Worm (Caenorhabditis elegans) whole organism, young adult: Measurements from ENCODE around the gene T03G6.3.

Source experiments
- C06A6.2 ChIP-seq: fragments of 200-800 bp; sonication (Bioruptor generic); conservative IDR thresholded peaks from 2 replicates; pipeline ENCODE4 v1.3.6; 2022; ENCODE audit warnings: missing genetic modification characterization, missing compliant biosample characterization
- C17E4.6 ChIP-seq: fragments of 200-800 bp; sonication (Bioruptor generic); IDR thresholded peaks from 2 replicates; pipeline ENCODE4 v1.3.6; 2022; ENCODE audit warnings: missing genetic modification reagents, missing genetic modification characterization, missing compliant biosample characterization
- D2030.7 ChIP-seq: fragments of 200-800 bp; sonication (Bioruptor generic); IDR thresholded peaks from 2 replicates; pipeline ENCODE4 v1.3.6; 2022; ENCODE audit warnings: missing genetic modification reagents, missing genetic modification characterization, missing compliant biosample characterization
- F23B12.7 ChIP-seq: sonication (generic microtip); optimal IDR thresholded peaks from 2 replicates; lab custom pipeline; 2017; ENCODE audit warnings: missing genetic modification characterization, mild to moderate bottlenecking, missing compliant biosample characterization, antibody characterized with exemption, moderate library complexity; ENCODE audit not compliant: insufficient read depth
- F33H1.4 ChIP-seq: fragments of 200-800 bp; sonication (Bioruptor generic); IDR thresholded peaks from 2 replicates; pipeline ENCODE4 v1.3.6; 2022; ENCODE audit warnings: missing genetic modification reagents, missing genetic modification characterization, missing compliant biosample characterization
- F37B4.10 ChIP-seq: fragments of 200-800 bp; sonication (Bioruptor generic); IDR thresholded peaks from 2 replicates; pipeline ENCODE4 v1.3.6; 2022; ENCODE audit warnings: missing genetic modification characterization, missing compliant biosample characterization
- F55B11.4 ChIP-seq: sonication (generic microtip); optimal IDR thresholded peaks from 2 replicates; lab custom pipeline; 2016; ENCODE audit warnings: missing compliant biosample characterization, missing genetic modification characterization, borderline replicate concordance; ENCODE audit not compliant: insufficient read depth
- akir-1 ChIP-seq: fragments of 200-800 bp; sonication (Bioruptor generic); optimal IDR thresholded peaks from 2 replicates; lab custom pipeline; 2018; ENCODE audit warnings: mild to moderate bottlenecking, missing genetic modification characterization, moderate library complexity, missing compliant biosample characterization
- aptf-2 ChIP-seq: fragments of 200-800 bp; sonication (Bioruptor generic); conservative IDR thresholded peaks from 2 replicates; pipeline ENCODE4 v1.3.6; 2022; ENCODE audit warnings: missing genetic modification reagents, missing genetic modification characterization, missing compliant biosample characterization
- attf-6 ChIP-seq: fragments of 200-800 bp; sonication (Bioruptor generic); IDR thresholded peaks from 2 replicates; pipeline ENCODE4 v1.3.6; 2022; ENCODE audit warnings: missing genetic modification reagents, missing genetic modification characterization, missing compliant biosample characterization
- bed-1 ChIP-seq: fragments of 200-800 bp; sonication (Bioruptor generic); IDR thresholded peaks from 2 replicates; pipeline ENCODE4 v1.3.6; 2022; ENCODE audit warnings: missing genetic modification reagents, missing genetic modification characterization, missing compliant biosample characterization
- bed-2 ChIP-seq: fragments of 200-800 bp; sonication (Bioruptor generic); IDR thresholded peaks from 2 replicates; pipeline ENCODE4 v1.3.6; 2022; ENCODE audit warnings: missing genetic modification reagents, missing genetic modification characterization, missing compliant biosample characterization
- ccch-3 ChIP-seq: fragments of 200-800 bp; sonication (Bioruptor generic); optimal IDR thresholded peaks from 2 replicates; lab custom pipeline; 2018; ENCODE audit warnings: mild to moderate bottlenecking, missing genetic modification characterization, missing compliant biosample characterization
- cebp-2 ChIP-seq: fragments of 200-800 bp; sonication (Bioruptor generic); IDR thresholded peaks from 2 replicates; pipeline ENCODE4 v1.3.6; 2022; ENCODE audit warnings: missing genetic modification characterization, missing compliant biosample characterization
- ceh-27 ChIP-seq: fragments of 200-800 bp; sonication (Bioruptor generic); optimal IDR thresholded peaks from 2 replicates; lab custom pipeline; 2018; ENCODE audit warnings: mild to moderate bottlenecking, missing genetic modification characterization, moderate library complexity, missing compliant biosample characterization
- ceh-40 ChIP-seq: fragments of 200-800 bp; sonication (Bioruptor generic); IDR thresholded peaks from 2 replicates; pipeline ENCODE4 v1.3.6; 2022; ENCODE audit warnings: missing genetic modification characterization, missing compliant biosample characterization
- die-1 ChIP-seq: sonication (generic microtip); optimal IDR thresholded peaks from 2 replicates; lab custom pipeline; 2016; ENCODE audit warnings: missing genotype, mild to moderate bottlenecking, missing genetic modification characterization, missing compliant biosample characterization
- gei-17 ChIP-seq: fragments of 200-800 bp; sonication (Bioruptor generic); optimal IDR thresholded peaks from 2 replicates; lab custom pipeline; 2018; ENCODE audit warnings: mild to moderate bottlenecking, missing genetic modification characterization, missing compliant biosample characterization
- hmg-1.2 ChIP-seq: fragments of 200-800 bp; sonication (Bioruptor generic); IDR thresholded peaks from 2 replicates; pipeline ENCODE4 v1.3.6; 2022; ENCODE audit warnings: missing genetic modification reagents, missing genetic modification characterization, missing compliant biosample characterization
- hmg-20 ChIP-seq: fragments of 200-800 bp; sonication (Bioruptor generic); IDR thresholded peaks from 2 replicates; pipeline ENCODE4 v1.3.6; 2022; ENCODE audit warnings: missing genetic modification reagents, missing genetic modification characterization, missing compliant biosample characterization
- let-526 ChIP-seq: fragments of 200-800 bp; sonication (Bioruptor generic); IDR thresholded peaks from 2 replicates; pipeline ENCODE4 v1.3.6; 2022; ENCODE audit warnings: missing genetic modification reagents, missing genetic modification characterization, missing compliant biosample characterization
- let-607 ChIP-seq, 2 experiments: fragments of 200-800 bp in 1 of 2; sonication (Bioruptor generic) in 1 of 2; sonication (generic microtip) in 1 of 2; optimal IDR thresholded peaks; 2 replicates each; lab custom pipeline; 2016 to 2018; ENCODE audit warnings: mild to moderate bottlenecking in 2 of 2, missing compliant biosample characterization in 2 of 2, missing genetic modification characterization in 2 of 2, moderate library complexity in 2 of 2, missing genotype in 1 of 2
- lin-26 ChIP-seq: fragments of 200-800 bp; sonication (Bioruptor generic); IDR thresholded peaks from 2 replicates; pipeline ENCODE4 v1.3.6; 2022; ENCODE audit warnings: missing genetic modification reagents, missing genetic modification characterization, missing compliant biosample characterization
- lin-54 ChIP-seq: fragments of 200-800 bp; sonication (Bioruptor generic); optimal IDR thresholded peaks from 2 replicates; lab custom pipeline; 2018; ENCODE audit warnings: mild to moderate bottlenecking, missing genetic modification characterization, missing compliant biosample characterization
- madf-3 ChIP-seq: fragments of 200-800 bp; sonication (Bioruptor generic); IDR thresholded peaks from 2 replicates; pipeline ENCODE4 v1.3.6; 2022; ENCODE audit warnings: missing genetic modification reagents, missing genetic modification characterization, missing compliant biosample characterization
- madf-8 ChIP-seq: fragments of 200-800 bp; sonication (Bioruptor generic); conservative IDR thresholded peaks from 2 replicates; pipeline ENCODE4 v1.3.6; 2022; ENCODE audit warnings: missing genetic modification reagents, missing genetic modification characterization, missing compliant biosample characterization
- mcd-1 ChIP-seq: fragments of 200-800 bp; sonication (Bioruptor generic); IDR thresholded peaks from 2 replicates; pipeline ENCODE4 v1.3.6; 2022; ENCODE audit warnings: missing genetic modification reagents, missing genetic modification characterization, missing compliant biosample characterization
- mxl-1 ChIP-seq: sonication (generic microtip); optimal IDR thresholded peaks from 2 replicates; lab custom pipeline; 2016; ENCODE audit warnings: missing genetic modification characterization, missing compliant biosample characterization
- nfya-1 ChIP-seq: sonication (generic microtip); optimal IDR thresholded peaks from 2 replicates; lab custom pipeline; 2017; ENCODE audit warnings: antibody characterized with exemption, missing compliant biosample characterization, missing genetic modification characterization, borderline replicate concordance; ENCODE audit not compliant: insufficient read depth
- nhr-179 ChIP-seq: sonication (generic microtip); optimal IDR thresholded peaks from 2 replicates; lab custom pipeline; 2016; ENCODE audit warnings: mild to moderate bottlenecking, missing genetic modification characterization, missing compliant biosample characterization
- nhr-27 ChIP-seq: fragments of 200-800 bp; sonication (Bioruptor generic); optimal IDR thresholded peaks from 2 replicates; lab custom pipeline; 2018; ENCODE audit warnings: mild to moderate bottlenecking, missing genetic modification characterization, moderate library complexity, missing compliant biosample characterization
- nhr-90 ChIP-seq: sonication (generic microtip); optimal IDR thresholded peaks from 2 replicates; lab custom pipeline; 2016; ENCODE audit warnings: missing genotype, mild to moderate bottlenecking, missing genetic modification characterization, missing compliant biosample characterization
- rec-8 ChIP-seq, 2 experiments: sonication (generic microtip); optimal IDR thresholded peaks; 2 replicates each; lab custom pipeline; 2016; ENCODE audit warnings: mild to moderate bottlenecking in 2 of 2, missing genetic modification characterization in 2 of 2, missing genetic modification reagents in 2 of 2, missing genotype in 2 of 2, missing biosample characterization in 1 of 2, missing compliant biosample characterization in 1 of 2, moderate library complexity in 1 of 2
- repo-1 ChIP-seq: sonication (generic microtip); optimal IDR thresholded peaks from 2 replicates; lab custom pipeline; 2017; ENCODE audit warnings: mild to moderate bottlenecking, missing genetic modification characterization, missing compliant biosample characterization
- rpc-1 ChIP-seq, 2 experiments: fragments of 150-350 bp in 1 of 2; sonication (generic microtip) in 1 of 2; optimal IDR thresholded peaks; 2 replicates each; lab custom pipeline; 2014 to 2018; ENCODE audit warnings: missing biosample characterization in 1 of 2, missing genetic modification characterization in 1 of 2, missing genetic modification reagents in 1 of 2, missing genotype in 1 of 2
- snpc-3.4 ChIP-seq: sonication (generic microtip); optimal IDR thresholded peaks from 2 replicates; lab custom pipeline; 2017; ENCODE audit warnings: missing genetic modification characterization, mild to moderate bottlenecking, missing compliant biosample characterization, antibody characterized with exemption, moderate library complexity, missing genotype, missing genetic modification reagents
- snpc-4 ChIP-seq, 5 experiments: fragments of 150-350 bp in 1 of 5; sonication (generic microtip) in 4 of 5; optimal IDR thresholded peaks; 2 replicates each; lab custom pipeline; 2014 to 2018; ENCODE audit warnings: missing genetic modification characterization in 5 of 5, missing biosample characterization in 3 of 5, antibody characterized with exemption in 2 of 5, mild to moderate bottlenecking in 2 of 5, missing compliant biosample characterization in 2 of 5, missing genotype in 2 of 5, moderate library complexity in 2 of 5, missing genetic modification reagents in 1 of 5
- sptf-2 ChIP-seq: fragments of 200-800 bp; sonication (Bioruptor generic); optimal IDR thresholded peaks from 2 replicates; lab custom pipeline; 2018; ENCODE audit warnings: mild to moderate bottlenecking, missing genetic modification characterization, missing compliant biosample characterization
- zfh-2 ChIP-seq: fragments of 200-800 bp; sonication (Bioruptor generic); conservative IDR thresholded peaks from 2 replicates; pipeline ENCODE4 v1.3.6; 2022; ENCODE audit warnings: missing genetic modification reagents, missing genetic modification characterization, missing compliant biosample characterization
- ztf-22 ChIP-seq: fragments of 200-800 bp; sonication (Bioruptor generic); optimal IDR thresholded peaks from 2 replicates; lab custom pipeline; 2018; ENCODE audit warnings: mild to moderate bottlenecking, missing genetic modification characterization, moderate library complexity, missing compliant biosample characterization
- ztf-3 ChIP-seq: fragments of 200-800 bp; sonication (Bioruptor generic); optimal IDR thresholded peaks from 2 replicates; lab custom pipeline; 2018; ENCODE audit warnings: mild to moderate bottlenecking, missing genetic modification characterization, missing compliant biosample characterization

T03G6.3 gene

DNA sequence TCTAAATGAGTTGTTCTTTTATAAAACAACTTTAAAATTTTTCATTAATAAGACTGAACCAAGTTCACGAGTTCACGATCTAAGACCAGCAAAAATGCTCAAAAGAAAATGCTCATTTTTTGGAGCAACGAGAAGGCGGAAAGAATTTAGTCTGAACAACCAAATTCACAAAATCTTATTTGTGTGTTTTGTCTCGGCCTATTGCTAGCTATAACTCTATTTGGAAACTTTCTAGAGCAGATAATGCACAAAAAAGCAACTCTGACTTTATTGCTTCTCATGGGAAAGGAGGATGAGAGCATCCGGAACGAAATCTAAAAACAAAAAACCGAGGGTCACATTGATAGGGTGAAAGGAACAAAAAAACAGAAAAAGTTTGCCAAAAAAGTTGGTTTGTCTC is 25.0 kb upstream of the T03G6.3 start:
- TF ChIP-seq die-1 (tag; lab: Kevin White, UChicago) = no peak
- no peak for TF ChIP-seq ztf-22 (GFP tag; lab: Kevin White, UChicago)
- TF ChIP-seq F33H1.4 = no peak
- TF ChIP-seq ccch-3 (GFP tag; lab: Kevin White, UChicago) = no peak
- TF ChIP-seq bed-2 (GFP tag; lab: Robert Waterston, UW) = no peak
- TF ChIP-seq ceh-27 = no peak
- TF ChIP-seq C06A6.2 (GFP tag; lab: Robert Waterston, UW) = no peak
- no peak for TF ChIP-seq sptf-2
- TF ChIP-seq D2030.7 (GFP tag; lab: Robert Waterston, UW) = no peak
- no peak for TF ChIP-seq cebp-2 (GFP tag; lab: Robert Waterston, UW)
- no peak for TF ChIP-seq madf-8 (GFP tag; lab: Robert Waterston, UW)
- TF ChIP-seq akir-1 (GFP tag; lab: Kevin White, UChicago) = no peak
- TF ChIP-seq attf-6 (GFP tag; lab: Robert Waterston, UW) = no peak
- TF ChIP-seq let-526 (GFP tag; lab: Robert Waterston, UW) = no peak
- TF ChIP-seq nhr-27 (tag; lab: Kevin White, UChicago) = no peak
- TF ChIP-seq bed-1 (GFP tag; lab: Robert Waterston, UW) = no peak
- no peak for TF ChIP-seq lin-54 (GFP tag; lab: Kevin White, UChicago)
- no peak for TF ChIP-seq nhr-90
- TF ChIP-seq hmg-20 (GFP tag; lab: Robert Waterston, UW) = no peak

DNA sequence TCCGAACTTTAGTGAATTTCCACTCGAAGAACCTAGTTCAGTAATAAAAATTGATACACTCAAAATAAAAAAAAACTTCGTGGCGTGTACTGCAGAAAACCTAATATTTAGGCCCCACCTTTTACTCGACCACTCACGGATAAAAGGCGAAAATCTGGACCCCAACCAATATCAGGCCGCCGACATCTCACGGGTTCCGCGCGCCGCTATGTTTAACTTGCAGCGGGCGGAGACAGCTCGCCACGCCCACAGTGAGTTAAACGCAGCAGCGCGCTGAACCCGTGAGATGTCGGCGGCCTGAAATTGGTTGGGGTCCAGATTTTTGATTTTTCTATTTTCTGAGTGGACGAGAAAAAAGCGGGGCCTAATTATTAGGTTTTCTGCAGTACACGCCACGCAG is 17.3 kb upstream of the T03G6.3 start:
- no peak for TF ChIP-seq rec-8 (tag; optimal IDR thresholded peaks at IDR 0.05; lab: Kevin White, UChicago)
- no peak for TF ChIP-seq ceh-27
- no peak for TF ChIP-seq let-607 (tag; optimal IDR thresholded peaks at IDR 0.05; lab: Kevin White, UChicago)
- TF ChIP-seq nhr-90 = no peak
- TF ChIP-seq C17E4.6 (GFP tag; lab: Robert Waterston, UW) = no peak
- TF ChIP-seq lin-26 (GFP tag; lab: Robert Waterston, UW) = 0 out of 2 replicates have a peak, but pooled peaks have one; percentile 22
- no peak for TF ChIP-seq snpc-3.4 (tag; lab: Kevin White, UChicago)
- no peak for TF ChIP-seq snpc-4 (GFP tag; optimal IDR thresholded peaks at IDR 0.05; lab: Kevin White, UChicago)
- TF ChIP-seq snpc-4 (tag; optimal IDR thresholded peaks at IDR 0.05; lab: Kevin White, UChicago) = peak in 2 of 4 experiments; percentile 64 to 73
- TF ChIP-seq mxl-1 (tag; lab: Kevin White, UChicago) = no peak
- no peak for TF ChIP-seq F55B11.4 (tag; lab: Kevin White, UChicago)
- no peak for TF ChIP-seq F37B4.10 (GFP tag; lab: Robert Waterston, UW)
- TF ChIP-seq, all 124 proteins: peak for 2

DNA sequence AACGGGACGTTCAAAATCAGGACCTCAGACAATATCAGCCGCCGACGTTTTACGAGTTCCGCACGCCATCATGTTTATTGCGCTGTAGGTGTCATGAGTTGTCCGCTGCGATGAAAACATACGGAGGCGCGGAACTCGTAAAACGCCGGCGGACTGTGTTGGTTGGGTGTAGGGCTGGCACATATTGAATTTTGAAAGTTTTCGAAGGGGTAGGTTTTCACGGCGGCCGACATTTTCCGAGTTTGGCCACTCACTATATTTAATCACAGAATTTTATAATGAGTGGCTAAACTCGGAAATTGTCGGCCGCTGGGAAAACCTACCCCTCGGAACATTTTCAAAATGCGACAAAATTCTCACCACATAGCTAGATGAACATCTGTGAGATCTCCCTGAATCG is 10.6 kb upstream of the T03G6.3 start:
- TF ChIP-seq rpc-1 (optimal IDR thresholded peaks at IDR 0.05; lab: Kevin White, UChicago) (no peak), rpc-1 (tag; optimal IDR thresholded peaks at IDR 0.05; lab: Kevin White, UChicago) (no peak), gei-17 (GFP tag; lab: Kevin White, UChicago) (no peak), nhr-27 (tag; lab: Kevin White, UChicago) (no peak), ztf-3 (GFP tag; lab: Kevin White, UChicago) (no peak), madf-3 (GFP tag; lab: Robert Waterston, UW) (no peak), aptf-2 (GFP tag; lab: Robert Waterston, UW) (no peak), repo-1 (no peak), hmg-1.2 (GFP tag; lab: Robert Waterston, UW) (peak; percentile 38; the same call in 1 of the 2 replicates), ceh-40 (GFP tag; lab: Robert Waterston, UW) (no peak), zfh-2 (GFP tag; lab: Robert Waterston, UW) (no peak), nhr-179 (tag; lab: Kevin White, UChicago) (no peak), F23B12.7 (tag; lab: Kevin White, UChicago) (no peak), mcd-1 (GFP tag; lab: Robert Waterston, UW) (no peak), D2030.7 (GFP tag; lab: Robert Waterston, UW) (no peak), nfya-1 (tag; lab: Kevin White, UChicago) (no peak), snpc-4 (GFP tag; optimal IDR thresholded peaks at IDR 0.05; lab: Kevin White, UChicago) (no peak), snpc-4 (tag; optimal IDR thresholded peaks at IDR 0.05; lab: Kevin White, UChicago) (peak in 3 of 4 experiments; percentile 9 to 83 (median 64))
